Worm (Caenorhabditis elegans) whole organism, L4 larva: Measurements from ENCODE around the gene dod-17.

Source experiments
- F37D6.2 ChIP-seq: sonication (generic microtip); optimal IDR thresholded peaks from 2 replicates; lab custom pipeline; 2016; ENCODE audit warnings: mild to moderate bottlenecking, missing genetic modification characterization, missing compliant biosample characterization
- F44E2.7 ChIP-seq: fragments of 200-800 bp; sonication (Bioruptor generic); IDR thresholded peaks from 2 replicates; pipeline ENCODE4 v2.1.2; 2022; ENCODE audit warnings: missing genetic modification characterization, missing compliant biosample characterization
- Y48G9A.11 ChIP-seq: fragments of 200-800 bp; sonication (Bioruptor generic); IDR thresholded peaks from 2 replicates; pipeline ENCODE4 v1.3.6; 2022; ENCODE audit warnings: missing genetic modification reagents, missing genetic modification characterization, missing compliant biosample characterization
- ZK337.2 ChIP-seq: fragments of 200-800 bp; sonication (Bioruptor generic); IDR thresholded peaks from 2 replicates; pipeline ENCODE4 v1.3.6; 2022; ENCODE audit warnings: missing genetic modification reagents, missing genetic modification characterization, missing compliant biosample characterization
- aly-2 ChIP-seq: sonication (generic microtip); optimal IDR thresholded peaks from 2 replicates; lab custom pipeline; 2018; ENCODE audit warnings: missing biosample characterization, missing genetic modification characterization
- ama-1 ChIP-seq: fragments of 150-350 bp; optimal IDR thresholded peaks from 2 replicates; lab custom pipeline; 2014; ENCODE audit warnings: inconsistent platforms, mixed read lengths
- arid-1 ChIP-seq: fragments of 200-800 bp; sonication (Bioruptor generic); conservative IDR thresholded peaks from 2 replicates; pipeline ENCODE4 v1.3.6; 2022; ENCODE audit warnings: missing genetic modification reagents, missing genetic modification characterization, missing compliant biosample characterization
- attf-4 ChIP-seq: sonication (generic microtip); optimal IDR thresholded peaks from 3 replicates; lab custom pipeline; 2017; ENCODE audit warnings: missing biosample characterization, missing genetic modification characterization
- ceh-32 ChIP-seq: sonication (generic microtip); optimal IDR thresholded peaks from 2 replicates; lab custom pipeline; 2016; ENCODE audit warnings: mild to moderate bottlenecking, missing genetic modification characterization, missing compliant biosample characterization; ENCODE audit not compliant: poor library complexity
- ctbp-1 ChIP-seq: fragments of 200-800 bp; sonication (Bioruptor generic); IDR thresholded peaks from 2 replicates; pipeline ENCODE4 v1.3.6; 2022; ENCODE audit warnings: missing genetic modification reagents, missing genetic modification characterization, missing compliant biosample characterization
- daf-12 ChIP-seq: fragments of 150-350 bp; optimal IDR thresholded peaks from 2 replicates; lab custom pipeline; 2014; ENCODE audit warnings: missing biosample characterization, missing genetic modification reagents, missing genetic modification characterization
- daf-16 ChIP-seq, 3 experiments: sonication (generic microtip); optimal IDR thresholded peaks; 2 replicates each; lab custom pipeline; 2016 to 2017; ENCODE audit warnings: missing genetic modification characterization in 3 of 3, missing genetic modification reagents in 3 of 3, mild to moderate bottlenecking in 2 of 3, missing compliant biosample characterization in 2 of 3, missing biosample characterization in 1 of 3, moderate library complexity in 1 of 3
- daf-19 ChIP-seq: fragments of 200-800 bp; sonication (Bioruptor generic); conservative IDR thresholded peaks from 2 replicates; pipeline ENCODE4 v1.3.6; 2022; ENCODE audit warnings: missing genetic modification characterization, missing compliant biosample characterization
- dmd-9 ChIP-seq: fragments of 200-800 bp; sonication (Bioruptor generic); IDR thresholded peaks from 2 replicates; pipeline ENCODE4 v1.3.6; 2022; ENCODE audit warnings: missing genetic modification reagents, missing genetic modification characterization, missing compliant biosample characterization
- dpl-1 ChIP-seq: fragments of 150-350 bp; optimal IDR thresholded peaks from 2 replicates; lab custom pipeline; 2014; ENCODE audit warnings: missing biosample characterization, missing genetic modification reagents, missing genetic modification characterization
- duxl-1 ChIP-seq: sonication (generic microtip); optimal IDR thresholded peaks from 2 replicates; lab custom pipeline; 2016; ENCODE audit warnings: mild to moderate bottlenecking, missing genetic modification characterization, moderate library complexity, missing compliant biosample characterization; ENCODE audit not compliant: poor library complexity
- hif-1 ChIP-seq, 2 experiments: sonication (generic microtip); optimal IDR thresholded peaks; 2 replicates each; lab custom pipeline; 2016 to 2017; ENCODE audit warnings: missing compliant biosample characterization in 2 of 2, missing genetic modification characterization in 2 of 2, missing genetic modification reagents in 2 of 2, missing genotype in 2 of 2, mild to moderate bottlenecking in 1 of 2
- hlh-30 ChIP-seq: sonication (generic microtip); optimal IDR thresholded peaks from 2 replicates; lab custom pipeline; 2017; ENCODE audit warnings: antibody characterized with exemption, mild to moderate bottlenecking, missing genetic modification characterization, missing compliant biosample characterization; ENCODE audit not compliant: insufficient read depth
- hmg-1.1 ChIP-seq: fragments of 200-800 bp; sonication (Bioruptor generic); IDR thresholded peaks from 2 replicates; pipeline ENCODE4 v1.3.6; 2022; ENCODE audit warnings: missing genetic modification reagents, missing genetic modification characterization, missing compliant biosample characterization
- lin-1 ChIP-seq: fragments of 200-800 bp; sonication (Bioruptor generic); IDR thresholded peaks from 2 replicates; pipeline ENCODE4 v1.3.6; 2022; ENCODE audit warnings: missing genetic modification reagents, missing genetic modification characterization, missing compliant biosample characterization
- lin-15B ChIP-seq: fragments of 150-350 bp; sonication (generic microtip); optimal IDR thresholded peaks from 3 replicates; lab custom pipeline; 2014; ENCODE audit warnings: missing biosample characterization, missing genetic modification characterization
- lin-38 ChIP-seq: fragments of 200-800 bp; sonication (Bioruptor generic); IDR thresholded peaks from 2 replicates; pipeline ENCODE4 v1.3.6; 2022; ENCODE audit warnings: missing genetic modification reagents, missing genetic modification characterization, missing compliant biosample characterization
- madf-5 ChIP-seq, 2 experiments: fragments of 200-800 bp; sonication (Bioruptor generic); IDR thresholded peaks; 2 replicates each; pipeline ENCODE4 v1.3.6; 2022; ENCODE audit warnings: missing compliant biosample characterization in 2 of 2, missing genetic modification characterization in 2 of 2
- mdt-29 ChIP-seq: fragments of 200-800 bp; sonication (Bioruptor generic); IDR thresholded peaks from 2 replicates; pipeline ENCODE4 v1.3.6; 2022; ENCODE audit warnings: missing genetic modification reagents, missing genetic modification characterization, missing compliant biosample characterization
- mxl-3 ChIP-seq: fragments of 200-800 bp; sonication (Bioruptor generic); optimal IDR thresholded peaks from 2 replicates; lab custom pipeline; 2018; ENCODE audit warnings: mild to moderate bottlenecking, missing genetic modification characterization, missing compliant biosample characterization
- nhr-102 ChIP-seq: sonication (generic microtip); optimal IDR thresholded peaks from 2 replicates; lab custom pipeline; 2016; ENCODE audit warnings: mild to moderate bottlenecking, missing genetic modification characterization, moderate library complexity, missing compliant biosample characterization
- nhr-237 ChIP-seq: sonication (generic microtip); optimal IDR thresholded peaks from 2 replicates; lab custom pipeline; 2017; ENCODE audit warnings: missing biosample characterization, missing genetic modification characterization
- nhr-25 ChIP-seq: sonication (generic microtip); optimal IDR thresholded peaks from 2 replicates; lab custom pipeline; 2017; ENCODE audit warnings: missing genetic modification characterization, mild to moderate bottlenecking, missing compliant biosample characterization, antibody characterized with exemption, moderate library complexity, borderline replicate concordance; ENCODE audit not compliant: insufficient read depth
- nhr-28 ChIP-seq: fragments of 150-350 bp; optimal IDR thresholded peaks from 2 replicates; lab custom pipeline; 2014; ENCODE audit warnings: missing biosample characterization, missing genetic modification characterization
- nhr-48 ChIP-seq: sonication (generic microtip); optimal IDR thresholded peaks from 2 replicates; lab custom pipeline; 2016; ENCODE audit warnings: mild to moderate bottlenecking, missing genetic modification characterization, missing compliant biosample characterization
- php-3 ChIP-seq: fragments of 200-800 bp; sonication (Bioruptor generic); IDR thresholded peaks from 2 replicates; pipeline ENCODE4 v1.3.6; 2022; ENCODE audit warnings: missing genetic modification reagents, missing genetic modification characterization, missing compliant biosample characterization
- pqm-1 ChIP-seq: sonication (generic microtip); optimal IDR thresholded peaks from 2 replicates; lab custom pipeline; 2017; ENCODE audit warnings: missing biosample characterization, missing genetic modification characterization
- saeg-2 ChIP-seq: fragments of 200-800 bp; sonication (Bioruptor generic); IDR thresholded peaks from 2 replicates; pipeline ENCODE4 v1.3.6; 2022; ENCODE audit warnings: missing genetic modification reagents, missing genetic modification characterization, missing compliant biosample characterization
- skn-1 ChIP-seq: fragments of 150-350 bp; optimal IDR thresholded peaks from 2 replicates; lab custom pipeline; 2014; ENCODE audit warnings: missing biosample characterization, missing genetic modification characterization
- snpc-1.2 ChIP-seq: fragments of 200-800 bp; sonication (Bioruptor generic); IDR thresholded peaks from 2 replicates; pipeline ENCODE4 v1.3.6; 2022; ENCODE audit warnings: missing genetic modification reagents, missing genetic modification characterization, missing compliant biosample characterization
- spr-3 ChIP-seq: fragments of 200-800 bp; sonication (Bioruptor generic); optimal IDR thresholded peaks from 2 replicates; lab custom pipeline; 2018; ENCODE audit warnings: mild to moderate bottlenecking, missing genetic modification characterization, missing compliant biosample characterization
- unc-62 ChIP-seq, 3 experiments: fragments of 150-350 bp in 1 of 3; sonication (generic microtip); optimal IDR thresholded peaks in 2 of 3; peaks in 1 of 3; 1 replicate in 1 of 3; 2 replicates in 2 of 3; lab custom pipeline; 2014 to 2017; ENCODE audit warnings: missing biosample characterization in 3 of 3, missing genetic modification characterization in 3 of 3, missing genetic modification reagents in 3 of 3, missing genotype in 1 of 3
- zag-1 ChIP-seq: fragments of 150-350 bp; optimal IDR thresholded peaks from 2 replicates; lab custom pipeline; 2014; ENCODE audit warnings: missing biosample characterization, missing genetic modification characterization
- zfp-2 ChIP-seq: sonication (generic microtip); optimal IDR thresholded peaks from 2 replicates; lab custom pipeline; 2016; ENCODE audit warnings: mild to moderate bottlenecking, missing genetic modification characterization, missing compliant biosample characterization
- ztf-11 ChIP-seq: fragments of 150-350 bp; optimal IDR thresholded peaks from 2 replicates; lab custom pipeline; 2014; ENCODE audit warnings: missing biosample characterization, missing genetic modification characterization

dod-17 gene

ce11 chrIV:13008405-13009208, 32.5 kb downstream of the dod-17 start, which contains the start of gene mbk-2 (continued):
- TF ChIP-seq zfp-2 (tag; lab: Kevin White, UChicago) (no peak), ceh-32 (tag; lab: Kevin White, UChicago) (no peak), nhr-102 (tag; lab: Kevin White, UChicago) (no peak), nhr-25 (tag; lab: Kevin White, UChicago) (no peak), F44E2.7 (GFP tag; lab: Robert Waterston, UW) (no peak), ctbp-1 (no peak), php-3 (peak; percentile 72), aly-2 (no peak), pqm-1 (peak; percentile 38), nhr-28 (tag; lab: Kevin White, UChicago) (peak; percentile 45), daf-16 (GFP tag; optimal IDR thresholded peaks at IDR 0.05; lab: Kevin White, UChicago) (no peak), daf-16 (tag; optimal IDR thresholded peaks at IDR 0.05; lab: Kevin White, UChicago) (peak; percentile 76), lin-1 (no peak), ZK337.2 (GFP tag; lab: Robert Waterston, UW) (no peak), hlh-30 (tag; lab: Kevin White, UChicago) (peak; percentile 9), attf-4 (tag; lab: Kevin White, UChicago) (no peak), daf-12 (no peak), mxl-3 (no peak), skn-1 (no peak), hmg-1.1 (GFP tag; lab: Robert Waterston, UW) (no peak), spr-3 (GFP tag; lab: Kevin White, UChicago) (no peak), dpl-1 (no peak), mdt-29 (GFP tag; lab: Robert Waterston, UW) (no peak), snpc-1.2 (GFP tag; lab: Robert Waterston, UW) (no peak), Y48G9A.11 (GFP tag; lab: Robert Waterston, UW) (no peak), madf-5 (GFP tag; IDR thresholded peaks at IDR 0.05; lab: Robert Waterston, UW) (no peak), nhr-237 (tag; lab: Kevin White, UChicago) (no peak)

ce11 chrIV:13009507-13009906, 33.4 kb downstream of the dod-17 start:
- TF ChIP-seq ama-1 (lab: Kevin White, UChicago) (no peak), arid-1 (no peak), unc-62 (GFP tag; optimal IDR thresholded peaks at IDR 0.05 in 1 of 2; lab: Kevin White, UChicago) (no peak), unc-62 (tag; optimal IDR thresholded peaks at IDR 0.05; lab: Kevin White, UChicago) (no peak), ztf-11 (tag; lab: Kevin White, UChicago) (no peak), dmd-9 (GFP tag; lab: Robert Waterston, UW) (no peak), F37D6.2 (no peak), zag-1 (no peak), nhr-25 (tag; lab: Kevin White, UChicago) (no peak), daf-19 (no peak), hif-1 (tag; optimal IDR thresholded peaks at IDR 0.05; lab: Kevin White, UChicago) (no peak), duxl-1 (tag; lab: Kevin White, UChicago) (no peak), lin-38 (GFP tag; lab: Robert Waterston, UW) (no peak), nhr-48 (tag; lab: Kevin White, UChicago) (no peak), lin-15B (tag; lab: Kevin White, UChicago) (no peak), lin-1 (no peak), daf-12 (no peak), saeg-2 (no peak), dpl-1 (no peak)
